Worm (Caenorhabditis elegans) whole organism, young adult: ENCODE results near the gene sre-31.

ENCODE experiments used
- B0035.1 ChIP-seq: sonication (generic microtip); optimal IDR thresholded peaks from 2 replicates; lab custom pipeline; 2016; ENCODE audit warnings: missing genetic modification characterization, mild to moderate bottlenecking, missing compliant biosample characterization, missing genotype, missing genetic modification reagents
- F22D6.2 ChIP-seq: sonication (generic microtip); optimal IDR thresholded peaks from 2 replicates; lab custom pipeline; 2016; ENCODE audit warnings: mild to moderate bottlenecking, missing genetic modification characterization, missing compliant biosample characterization
- F37B4.10 ChIP-seq: fragments of 200-800 bp; sonication (Bioruptor generic); IDR thresholded peaks from 2 replicates; pipeline ENCODE4 v1.3.6; 2022; ENCODE audit warnings: missing genetic modification characterization, missing compliant biosample characterization
- Y95B8A.8 ChIP-seq: fragments of 200-800 bp; sonication (Bioruptor generic); IDR thresholded peaks from 2 replicates; pipeline ENCODE4 v1.3.6; 2022; ENCODE audit warnings: missing genetic modification reagents, missing genetic modification characterization, missing compliant biosample characterization
- ZK185.1 ChIP-seq: sonication (generic microtip); optimal IDR thresholded peaks from 2 replicates; lab custom pipeline; 2016; ENCODE audit warnings: mild to moderate bottlenecking, missing genetic modification characterization, missing compliant biosample characterization; ENCODE audit not compliant: poor library complexity, severe bottlenecking
- akir-1 ChIP-seq: fragments of 200-800 bp; sonication (Bioruptor generic); optimal IDR thresholded peaks from 2 replicates; lab custom pipeline; 2018; ENCODE audit warnings: mild to moderate bottlenecking, missing genetic modification characterization, moderate library complexity, missing compliant biosample characterization
- aptf-2 ChIP-seq: fragments of 200-800 bp; sonication (Bioruptor generic); conservative IDR thresholded peaks from 2 replicates; pipeline ENCODE4 v1.3.6; 2022; ENCODE audit warnings: missing genetic modification reagents, missing genetic modification characterization, missing compliant biosample characterization
- athp-1 ChIP-seq: sonication (generic microtip); optimal IDR thresholded peaks from 2 replicates; lab custom pipeline; 2017; ENCODE audit warnings: mild to moderate bottlenecking, missing genetic modification characterization, missing compliant biosample characterization
- attf-3 ChIP-seq: fragments of 200-800 bp; sonication (Bioruptor generic); conservative IDR thresholded peaks from 2 replicates; pipeline ENCODE4 v1.3.6; 2022; ENCODE audit warnings: missing genetic modification reagents, missing genetic modification characterization, missing compliant biosample characterization
- ccch-3 ChIP-seq: fragments of 200-800 bp; sonication (Bioruptor generic); optimal IDR thresholded peaks from 2 replicates; lab custom pipeline; 2018; ENCODE audit warnings: mild to moderate bottlenecking, missing genetic modification characterization, missing compliant biosample characterization
- ceh-100 ChIP-seq: fragments of 200-800 bp; sonication (Bioruptor generic); IDR thresholded peaks from 2 replicates; pipeline ENCODE4 v1.3.6; 2022; ENCODE audit warnings: missing genetic modification reagents, missing genetic modification characterization, missing compliant biosample characterization
- ceh-27 ChIP-seq: fragments of 200-800 bp; sonication (Bioruptor generic); optimal IDR thresholded peaks from 2 replicates; lab custom pipeline; 2018; ENCODE audit warnings: mild to moderate bottlenecking, missing genetic modification characterization, moderate library complexity, missing compliant biosample characterization
- ceh-91 ChIP-seq: fragments of 200-800 bp; sonication (Bioruptor generic); IDR thresholded peaks from 2 replicates; pipeline ENCODE4 v1.3.6; 2022; ENCODE audit warnings: missing genetic modification reagents, missing genetic modification characterization, missing compliant biosample characterization
- chd-7 ChIP-seq: sonication (generic microtip); optimal IDR thresholded peaks from 2 replicates; lab custom pipeline; 2016; ENCODE audit warnings: mild to moderate bottlenecking, missing genetic modification characterization, moderate library complexity, missing compliant biosample characterization
- dox-1 ChIP-seq: fragments of 200-800 bp; sonication (Bioruptor generic); IDR thresholded peaks from 2 replicates; pipeline ENCODE4 v1.3.6; 2022; ENCODE audit warnings: missing genetic modification reagents, missing genetic modification characterization, missing compliant biosample characterization
- dpl-1 ChIP-seq: fragments of 150-350 bp; optimal IDR thresholded peaks from 2 replicates; lab custom pipeline; 2014; ENCODE audit warnings: missing biosample characterization, missing genetic modification reagents, missing genetic modification characterization
- efl-1 ChIP-seq: fragments of 150-350 bp; optimal IDR thresholded peaks from 2 replicates; lab custom pipeline; 2014; ENCODE audit warnings: missing biosample characterization, missing genetic modification reagents, missing genetic modification characterization
- ets-4 ChIP-seq: fragments of 200-800 bp; sonication (Bioruptor generic); optimal IDR thresholded peaks from 2 replicates; lab custom pipeline; 2018; ENCODE audit warnings: mild to moderate bottlenecking, missing genetic modification characterization, missing compliant biosample characterization
- gei-17 ChIP-seq: fragments of 200-800 bp; sonication (Bioruptor generic); optimal IDR thresholded peaks from 2 replicates; lab custom pipeline; 2018; ENCODE audit warnings: mild to moderate bottlenecking, missing genetic modification characterization, missing compliant biosample characterization
- hsf-1 ChIP-seq: fragments of 200-800 bp; sonication (Bioruptor generic); IDR thresholded peaks from 2 replicates; pipeline ENCODE4 v1.3.6; 2022; ENCODE audit warnings: missing genetic modification reagents, missing genetic modification characterization, missing compliant biosample characterization
- let-607 ChIP-seq, 2 experiments: fragments of 200-800 bp in 1 of 2; sonication (Bioruptor generic) in 1 of 2; sonication (generic microtip) in 1 of 2; optimal IDR thresholded peaks; 2 replicates each; lab custom pipeline; 2016 to 2018; ENCODE audit warnings: mild to moderate bottlenecking in 2 of 2, missing compliant biosample characterization in 2 of 2, missing genetic modification characterization in 2 of 2, moderate library complexity in 2 of 2, missing genotype in 1 of 2
- lin-40 ChIP-seq: sonication (generic microtip); optimal IDR thresholded peaks from 2 replicates; lab custom pipeline; 2016; ENCODE audit warnings: missing genetic modification characterization, mild to moderate bottlenecking, missing compliant biosample characterization, missing genotype, missing genetic modification reagents
- lir-1 ChIP-seq: fragments of 200-800 bp; sonication (Bioruptor generic); conservative IDR thresholded peaks from 2 replicates; pipeline ENCODE4 v1.3.6; 2022; ENCODE audit warnings: missing genetic modification reagents, missing genetic modification characterization, missing compliant biosample characterization
- madf-10 ChIP-seq: sonication (generic microtip); optimal IDR thresholded peaks from 2 replicates; lab custom pipeline; 2016; ENCODE audit warnings: mild to moderate bottlenecking, missing genetic modification characterization, missing compliant biosample characterization
- madf-3 ChIP-seq: fragments of 200-800 bp; sonication (Bioruptor generic); IDR thresholded peaks from 2 replicates; pipeline ENCODE4 v1.3.6; 2022; ENCODE audit warnings: missing genetic modification reagents, missing genetic modification characterization, missing compliant biosample characterization
- madf-6 ChIP-seq: fragments of 200-800 bp; sonication (Bioruptor generic); IDR thresholded peaks from 2 replicates; pipeline ENCODE4 v1.3.6; 2022; ENCODE audit warnings: missing genetic modification reagents, missing genetic modification characterization, missing compliant biosample characterization
- mxl-1 ChIP-seq: sonication (generic microtip); optimal IDR thresholded peaks from 2 replicates; lab custom pipeline; 2016; ENCODE audit warnings: missing genetic modification characterization, missing compliant biosample characterization
- nhr-120 ChIP-seq: fragments of 200-800 bp; sonication (Bioruptor generic); IDR thresholded peaks from 2 replicates; pipeline ENCODE4 v1.3.6; 2022; ENCODE audit warnings: missing genetic modification characterization, missing compliant biosample characterization
- nhr-179 ChIP-seq: sonication (generic microtip); optimal IDR thresholded peaks from 2 replicates; lab custom pipeline; 2016; ENCODE audit warnings: mild to moderate bottlenecking, missing genetic modification characterization, missing compliant biosample characterization
- nhr-80 ChIP-seq: sonication (generic microtip); optimal IDR thresholded peaks from 2 replicates; lab custom pipeline; 2016; ENCODE audit warnings: missing genetic modification characterization, missing compliant biosample characterization
- pbrm-1 ChIP-seq: fragments of 200-800 bp; sonication (Bioruptor generic); IDR thresholded peaks from 2 replicates; pipeline ENCODE4 v1.3.6; 2022; ENCODE audit warnings: missing genetic modification reagents, missing genetic modification characterization, missing compliant biosample characterization
- rec-8 ChIP-seq, 2 experiments: sonication (generic microtip); optimal IDR thresholded peaks; 2 replicates each; lab custom pipeline; 2016; ENCODE audit warnings: mild to moderate bottlenecking in 2 of 2, missing genetic modification characterization in 2 of 2, missing genetic modification reagents in 2 of 2, missing genotype in 2 of 2, missing biosample characterization in 1 of 2, missing compliant biosample characterization in 1 of 2, moderate library complexity in 1 of 2
- sdz-38 ChIP-seq: sonication (generic microtip); optimal IDR thresholded peaks from 2 replicates; lab custom pipeline; 2016; ENCODE audit warnings: missing genotype, missing genetic modification characterization, missing compliant biosample characterization
- snpc-1.1 ChIP-seq: sonication (generic microtip); optimal IDR thresholded peaks from 2 replicates; lab custom pipeline; 2017; ENCODE audit warnings: missing genetic modification characterization, mild to moderate bottlenecking, missing compliant biosample characterization, antibody characterized with exemption, moderate library complexity, missing genotype, missing genetic modification reagents; ENCODE audit not compliant: insufficient read depth
- snpc-1.3 ChIP-seq: sonication (generic microtip); optimal IDR thresholded peaks from 2 replicates; lab custom pipeline; 2017; ENCODE audit warnings: missing genetic modification characterization, mild to moderate bottlenecking, missing compliant biosample characterization, antibody characterized with exemption, moderate library complexity, missing genotype, missing genetic modification reagents; ENCODE audit not compliant: insufficient read depth
- somi-1 ChIP-seq: fragments of 200-800 bp; sonication (Bioruptor generic); optimal IDR thresholded peaks from 2 replicates; lab custom pipeline; 2018; ENCODE audit warnings: mild to moderate bottlenecking, missing genetic modification characterization, missing compliant biosample characterization
- tbx-9 ChIP-seq: sonication (generic microtip); optimal IDR thresholded peaks from 2 replicates; lab custom pipeline; 2016; ENCODE audit warnings: borderline replicate concordance, missing genetic modification characterization, inconsistent platforms, missing compliant biosample characterization
- unc-130 ChIP-seq: sonication (generic microtip); optimal IDR thresholded peaks from 2 replicates; lab custom pipeline; 2016; ENCODE audit warnings: missing genetic modification reagents, missing genetic modification characterization, missing compliant biosample characterization
- unc-62 ChIP-seq: fragments of 150-350 bp; optimal IDR thresholded peaks from 2 replicates; lab custom pipeline; 2014; ENCODE audit warnings: missing biosample characterization, missing genetic modification reagents, missing genetic modification characterization
- zfh-2 ChIP-seq: fragments of 200-800 bp; sonication (Bioruptor generic); conservative IDR thresholded peaks from 2 replicates; pipeline ENCODE4 v1.3.6; 2022; ENCODE audit warnings: missing genetic modification reagents, missing genetic modification characterization, missing compliant biosample characterization
- ztf-18 ChIP-seq: sonication (generic microtip); optimal IDR thresholded peaks from 2 replicates; lab custom pipeline; 2016; ENCODE audit warnings: missing genotype, mild to moderate bottlenecking, missing genetic modification characterization, missing compliant biosample characterization
- ztf-25 ChIP-seq: fragments of 200-800 bp; sonication (Bioruptor generic); IDR thresholded peaks from 2 replicates; pipeline ENCODE4 v1.3.6; 2022; ENCODE audit warnings: missing genetic modification reagents, missing genetic modification characterization, missing compliant biosample characterization

Gene sre-31

ce11 chrII:12394138-12394537, 14.5 kb downstream of the sre-31 start:
- no peak for TF ChIP-seq nhr-80 (tag; lab: Kevin White, UChicago)
- no peak for TF ChIP-seq ztf-18 (tag; lab: Kevin White, UChicago)
- no peak for TF ChIP-seq ceh-100
- no peak for TF ChIP-seq ztf-25 (GFP tag; lab: Robert Waterston, UW)
- TF ChIP-seq attf-3 (GFP tag; lab: Robert Waterston, UW), result no peak
- no peak for TF ChIP-seq gei-17 (GFP tag; lab: Kevin White, UChicago)

- TF ChIP-seq nhr-179 (tag; lab: Kevin White, UChicago), result no peak
- no peak for TF ChIP-seq sdz-38 (tag; lab: Kevin White, UChicago)
- no peak for TF ChIP-seq aptf-2 (GFP tag; lab: Robert Waterston, UW)
- TF ChIP-seq akir-1 (GFP tag; lab: Kevin White, UChicago), result no peak
- TF ChIP-seq mxl-1 (tag; lab: Kevin White, UChicago), result no peak
- no peak for TF ChIP-seq snpc-1.1 (tag; lab: Kevin White, UChicago)
- TF ChIP-seq madf-10 (tag; lab: Kevin White, UChicago), result no peak
- no peak for TF ChIP-seq Y95B8A.8 (GFP tag; lab: Robert Waterston, UW)
- no peak for TF ChIP-seq ceh-27 (GFP tag; lab: Kevin White, UChicago)
- no peak for TF ChIP-seq ZK185.1 (tag; lab: Kevin White, UChicago)
These were observed 14.9 kb downstream of the sre-31 start, which contains the start of gene Y57A10B.7 for ce11 chrII:12393690-12394089. Gene Y57A10B.7 (minus strand): TSS chrII:12393790.

- TF ChIP-seq let-607 (tag; optimal IDR thresholded peaks at IDR 0.05; lab: Kevin White, UChicago), result no peak
- no peak for TF ChIP-seq nhr-80 (tag; lab: Kevin White, UChicago)
- no peak for TF ChIP-seq zfh-2 (GFP tag; lab: Robert Waterston, UW)
- no peak for TF ChIP-seq dpl-1 (GFP tag; lab: Kevin White, UChicago)
- TF ChIP-seq tbx-9 (tag; lab: Kevin White, UChicago), result no peak
- TF ChIP-seq F37B4.10 (GFP tag; lab: Robert Waterston, UW), result no peak
- no peak for TF ChIP-seq nhr-120
- no peak for TF ChIP-seq chd-7 (tag; lab: Kevin White, UChicago)
- TF ChIP-seq madf-3 (GFP tag; lab: Robert Waterston, UW), result no peak
- no peak for TF ChIP-seq madf-6 (GFP tag; lab: Robert Waterston, UW)
- no peak for TF ChIP-seq snpc-1.3 (tag; lab: Kevin White, UChicago)
- TF ChIP-seq hsf-1 (GFP tag; lab: Robert Waterston, UW), result no peak
- no peak for TF ChIP-seq ccch-3 (GFP tag; lab: Kevin White, UChicago)
- no peak for TF ChIP-seq somi-1 (GFP tag; lab: Kevin White, UChicago)
- no peak for TF ChIP-seq ceh-91 (GFP tag; lab: Robert Waterston, UW)
These were observed 18.8 kb downstream of the sre-31 start, which contains the start of gene Y57A10B.6 for ce11 chrII:12389783-12390182. Gene Y57A10B.6 (plus strand): TSS chrII:12390083.

- TF ChIP-seq B0035.1 (tag; lab: Kevin White, UChicago) (no peak), nhr-80 (tag; lab: Kevin White, UChicago) (no peak), ceh-27 (GFP tag; lab: Kevin White, UChicago) (no peak), athp-1 (tag; lab: Kevin White, UChicago) (no peak), ets-4 (GFP tag; lab: Kevin White, UChicago) (no peak), aptf-2 (GFP tag; lab: Robert Waterston, UW) (no peak), lir-1 (GFP tag; lab: Robert Waterston, UW) (no peak), unc-62 (no peak), dox-1 (GFP tag; lab: Robert Waterston, UW) (no peak), rec-8 (tag; optimal IDR thresholded peaks at IDR 0.05; lab: Kevin White, UChicago) (no peak), F22D6.2 (no peak), somi-1 (GFP tag; lab: Kevin White, UChicago) (no peak), lin-40 (tag; lab: Kevin White, UChicago) (no peak), unc-130 (no peak), efl-1 (GFP tag; lab: Kevin White, UChicago) (no peak), pbrm-1 (GFP tag; lab: Robert Waterston, UW) (no peak)
- TF ChIP-seq, all 124 proteins: peak for 0
These were observed 20.6 kb downstream of the sre-31 start, which contains the start of gene sre-41 for ce11 chrII:12387980-12388379. Gene sre-41 (plus strand): TSS chrII:12388280.
